Worm (Caenorhabditis elegans) whole organism, young adult: ENCODE measurements around the gene F26F4.2.
A peak's percentile ranks its signal among the peaks of the same experiment; 100 is the strongest.

Experiments
- B0336.3 ChIP-seq: fragments of 200-800 bp; sonication (Bioruptor generic); IDR thresholded peaks from 2 replicates; pipeline ENCODE4 v1.3.6; 2022; ENCODE audit warnings: missing genetic modification characterization, missing compliant biosample characterization
- C06A6.2 ChIP-seq: fragments of 200-800 bp; sonication (Bioruptor generic); conservative IDR thresholded peaks from 2 replicates; pipeline ENCODE4 v1.3.6; 2022; ENCODE audit warnings: missing genetic modification characterization, missing compliant biosample characterization
- D2030.7 ChIP-seq: fragments of 200-800 bp; sonication (Bioruptor generic); IDR thresholded peaks from 2 replicates; pipeline ENCODE4 v1.3.6; 2022; ENCODE audit warnings: missing genetic modification reagents, missing genetic modification characterization, missing compliant biosample characterization
- F33H1.4 ChIP-seq: fragments of 200-800 bp; sonication (Bioruptor generic); IDR thresholded peaks from 2 replicates; pipeline ENCODE4 v1.3.6; 2022; ENCODE audit warnings: missing genetic modification reagents, missing genetic modification characterization, missing compliant biosample characterization
- F52B5.7 ChIP-seq: sonication (generic microtip); optimal IDR thresholded peaks from 2 replicates; lab custom pipeline; 2016; ENCODE audit warnings: mild to moderate bottlenecking, missing genetic modification characterization, missing compliant biosample characterization
- F55B11.4 ChIP-seq: sonication (generic microtip); optimal IDR thresholded peaks from 2 replicates; lab custom pipeline; 2016; ENCODE audit warnings: missing compliant biosample characterization, missing genetic modification characterization, borderline replicate concordance; ENCODE audit not compliant: insufficient read depth
- K12H6.12 ChIP-seq: fragments of 200-800 bp; sonication (Bioruptor generic); optimal IDR thresholded peaks from 2 replicates; lab custom pipeline; 2018; ENCODE audit warnings: mild to moderate bottlenecking, missing genetic modification characterization, missing compliant biosample characterization
- Y53F4B.3 ChIP-seq: fragments of 200-800 bp; sonication (Bioruptor generic); IDR thresholded peaks from 2 replicates; pipeline ENCODE4 v1.3.6; 2022; ENCODE audit warnings: missing genetic modification reagents, missing genetic modification characterization, missing compliant biosample characterization
- Y67H2A.10 ChIP-seq: fragments of 200-800 bp; sonication (Bioruptor generic); conservative IDR thresholded peaks from 2 replicates; pipeline ENCODE4 v1.3.6; 2022; ENCODE audit warnings: missing genetic modification reagents, missing genetic modification characterization, missing compliant biosample characterization
- Y79H2A.3 ChIP-seq: fragments of 200-800 bp; sonication (Bioruptor generic); conservative IDR thresholded peaks from 2 replicates; pipeline ENCODE4 v1.3.6; 2022; ENCODE audit warnings: missing genetic modification reagents, missing genetic modification characterization, missing compliant biosample characterization
- Y95B8A.8 ChIP-seq: fragments of 200-800 bp; sonication (Bioruptor generic); IDR thresholded peaks from 2 replicates; pipeline ENCODE4 v1.3.6; 2022; ENCODE audit warnings: missing genetic modification reagents, missing genetic modification characterization, missing compliant biosample characterization
- ama-1 ChIP-seq, 3 experiments: fragments of 150-350 bp in 1 of 3; sonication (generic microtip) in 2 of 3; optimal IDR thresholded peaks; 2 replicates each; lab custom pipeline; 2014 to 2018; ENCODE audit warnings: missing biosample characterization in 2 of 3, missing genetic modification characterization in 2 of 3, missing genetic modification reagents in 2 of 3
- cebp-1 ChIP-seq, 2 experiments: fragments of 200-800 bp in 1 of 2; sonication (Bioruptor generic) in 1 of 2; sonication (generic microtip) in 1 of 2; IDR thresholded peaks in 1 of 2; optimal IDR thresholded peaks in 1 of 2; 2 replicates each; pipeline versions ENCODE4 v1.3.6 to Lab custom; 2017 to 2022; ENCODE audit warnings: missing compliant biosample characterization in 2 of 2, missing genetic modification characterization in 2 of 2, mild to moderate bottlenecking in 1 of 2, missing genetic modification reagents in 1 of 2, moderate library complexity in 1 of 2
- cebp-2 ChIP-seq: fragments of 200-800 bp; sonication (Bioruptor generic); IDR thresholded peaks from 2 replicates; pipeline ENCODE4 v1.3.6; 2022; ENCODE audit warnings: missing genetic modification characterization, missing compliant biosample characterization
- dpff-1 ChIP-seq: sonication (generic microtip); optimal IDR thresholded peaks from 2 replicates; lab custom pipeline; 2017; ENCODE audit warnings: mild to moderate bottlenecking, missing genetic modification characterization, missing compliant biosample characterization
- efl-1 ChIP-seq: fragments of 150-350 bp; optimal IDR thresholded peaks from 2 replicates; lab custom pipeline; 2014; ENCODE audit warnings: missing biosample characterization, missing genetic modification reagents, missing genetic modification characterization
- hlh-12 ChIP-seq: sonication (generic microtip); optimal IDR thresholded peaks from 2 replicates; lab custom pipeline; 2016; ENCODE audit warnings: missing genetic modification characterization, missing compliant biosample characterization
- hlh-26 ChIP-seq: fragments of 200-800 bp; sonication (Bioruptor generic); conservative IDR thresholded peaks from 2 replicates; pipeline ENCODE4 v1.3.6; 2022; ENCODE audit warnings: missing genetic modification reagents, missing genetic modification characterization, missing compliant biosample characterization
- lag-1 ChIP-seq: fragments of 200-800 bp; sonication (Bioruptor generic); IDR thresholded peaks from 2 replicates; pipeline ENCODE4 v1.3.6; 2022; ENCODE audit warnings: missing genetic modification reagents, missing genetic modification characterization, missing compliant biosample characterization
- let-526 ChIP-seq: fragments of 200-800 bp; sonication (Bioruptor generic); IDR thresholded peaks from 2 replicates; pipeline ENCODE4 v1.3.6; 2022; ENCODE audit warnings: missing genetic modification reagents, missing genetic modification characterization, missing compliant biosample characterization
- lin-35 ChIP-seq, 3 experiments: fragments of 150-350 bp in 2 of 3; sonication (generic microtip) in 1 of 3; optimal IDR thresholded peaks; 2 replicates each; lab custom pipeline; 2014 to 2018; ENCODE audit warnings: missing biosample characterization in 3 of 3, missing genetic modification characterization in 3 of 3, missing genetic modification reagents in 3 of 3
- lin-40 ChIP-seq: sonication (generic microtip); optimal IDR thresholded peaks from 2 replicates; lab custom pipeline; 2016; ENCODE audit warnings: missing genetic modification characterization, mild to moderate bottlenecking, missing compliant biosample characterization, missing genotype, missing genetic modification reagents
- lsl-1 ChIP-seq: fragments of 200-800 bp; sonication (Bioruptor generic); optimal IDR thresholded peaks from 2 replicates; lab custom pipeline; 2018; ENCODE audit warnings: mild to moderate bottlenecking, missing genetic modification characterization, moderate library complexity, missing compliant biosample characterization
- madf-8 ChIP-seq: fragments of 200-800 bp; sonication (Bioruptor generic); conservative IDR thresholded peaks from 2 replicates; pipeline ENCODE4 v1.3.6; 2022; ENCODE audit warnings: missing genetic modification reagents, missing genetic modification characterization, missing compliant biosample characterization
- mcd-1 ChIP-seq: fragments of 200-800 bp; sonication (Bioruptor generic); IDR thresholded peaks from 2 replicates; pipeline ENCODE4 v1.3.6; 2022; ENCODE audit warnings: missing genetic modification reagents, missing genetic modification characterization, missing compliant biosample characterization
- mel-28 ChIP-seq: sonication (generic microtip); optimal IDR thresholded peaks from 2 replicates; lab custom pipeline; 2016; ENCODE audit warnings: borderline replicate concordance, mild to moderate bottlenecking, missing genetic modification characterization, missing compliant biosample characterization
- mes-4 ChIP-seq: sonication (generic microtip); optimal IDR thresholded peaks from 2 replicates; lab custom pipeline; 2016; ENCODE audit warnings: missing genotype, missing genetic modification characterization, missing compliant biosample characterization
- mxl-1 ChIP-seq: sonication (generic microtip); optimal IDR thresholded peaks from 2 replicates; lab custom pipeline; 2016; ENCODE audit warnings: missing genetic modification characterization, missing compliant biosample characterization
- nhr-120 ChIP-seq: fragments of 200-800 bp; sonication (Bioruptor generic); IDR thresholded peaks from 2 replicates; pipeline ENCODE4 v1.3.6; 2022; ENCODE audit warnings: missing genetic modification characterization, missing compliant biosample characterization
- nhr-179 ChIP-seq: sonication (generic microtip); optimal IDR thresholded peaks from 2 replicates; lab custom pipeline; 2016; ENCODE audit warnings: mild to moderate bottlenecking, missing genetic modification characterization, missing compliant biosample characterization
- rcor-1 ChIP-seq: fragments of 200-800 bp; sonication (Bioruptor generic); IDR thresholded peaks from 2 replicates; pipeline ENCODE4 v1.3.6; 2022; ENCODE audit warnings: missing genetic modification reagents, missing genetic modification characterization, missing compliant biosample characterization
- sea-2 ChIP-seq: fragments of 200-800 bp; sonication (Bioruptor generic); IDR thresholded peaks from 2 replicates; pipeline ENCODE4 v1.3.6; 2022; ENCODE audit warnings: missing genetic modification characterization, missing compliant biosample characterization
- sptf-2 ChIP-seq: fragments of 200-800 bp; sonication (Bioruptor generic); optimal IDR thresholded peaks from 2 replicates; lab custom pipeline; 2018; ENCODE audit warnings: mild to moderate bottlenecking, missing genetic modification characterization, missing compliant biosample characterization
- tbx-9 ChIP-seq: sonication (generic microtip); optimal IDR thresholded peaks from 2 replicates; lab custom pipeline; 2016; ENCODE audit warnings: borderline replicate concordance, missing genetic modification characterization, inconsistent platforms, missing compliant biosample characterization
- unc-130 ChIP-seq: sonication (generic microtip); optimal IDR thresholded peaks from 2 replicates; lab custom pipeline; 2016; ENCODE audit warnings: missing genetic modification reagents, missing genetic modification characterization, missing compliant biosample characterization
- ztf-3 ChIP-seq: fragments of 200-800 bp; sonication (Bioruptor generic); optimal IDR thresholded peaks from 2 replicates; lab custom pipeline; 2018; ENCODE audit warnings: mild to moderate bottlenecking, missing genetic modification characterization, missing compliant biosample characterization

The F26F4.2 gene

ce11 chrIII:4930154-4930679 is 19.2 kb downstream of the F26F4.2 start, which contains the start of gene set-2 (continued):
- TF ChIP-seq nhr-120 (no peak), K12H6.12 (tag; lab: Kevin White, UChicago) (peak; percentile 59), mes-4 (tag; lab: Kevin White, UChicago) (no peak), Y53F4B.3 (GFP tag; lab: Robert Waterston, UW) (no peak), lin-35 (GFP tag; optimal IDR thresholded peaks at IDR 0.05; lab: Kevin White, UChicago) (peak; percentile 29 to 89 (median 79)), cebp-2 (GFP tag; lab: Robert Waterston, UW) (no peak), hlh-26 (GFP tag; lab: Robert Waterston, UW) (no peak), sptf-2 (GFP tag; lab: Kevin White, UChicago) (peak; percentile 84), cebp-1 (GFP tag; IDR thresholded peaks at IDR 0.05; lab: Robert Waterston, UW) (no peak), cebp-1 (tag; optimal IDR thresholded peaks at IDR 0.05; lab: Kevin White, UChicago) (peak; percentile 67), tbx-9 (tag; lab: Kevin White, UChicago) (no peak), lag-1 (GFP tag; lab: Robert Waterston, UW) (no peak), efl-1 (GFP tag; lab: Kevin White, UChicago) (peak; percentile 92), F55B11.4 (no peak), Y95B8A.8 (peak; percentile 89), mcd-1 (GFP tag; lab: Robert Waterston, UW) (peak; percentile 83), C06A6.2 (no peak), hlh-12 (tag; lab: Kevin White, UChicago) (no peak), F52B5.7 (no peak), lin-40 (tag; lab: Kevin White, UChicago) (peak; percentile 28), nhr-179 (tag; lab: Kevin White, UChicago) (no peak), Y79H2A.3 (no peak), D2030.7 (GFP tag; lab: Robert Waterston, UW) (peak; percentile 80), dpff-1 (no peak), madf-8 (peak; percentile 77), B0336.3 (GFP tag; lab: Robert Waterston, UW) (peak; percentile 63), ztf-3 (GFP tag; lab: Kevin White, UChicago) (no peak), Y67H2A.10 (GFP tag; lab: Robert Waterston, UW) (peak; percentile 45; the same call in 1 of the 2 replicates), unc-130 (peak; percentile 95), rcor-1 (GFP tag; lab: Robert Waterston, UW) (peak; percentile 81), let-526 (peak; percentile 86), mxl-1 (no peak), ama-1 (optimal IDR thresholded peaks at IDR 0.05; lab: Kevin White, UChicago) (no peak), ama-1 (GFP tag; optimal IDR thresholded peaks at IDR 0.05; lab: Kevin White, UChicago) (no peak), sea-2 (no peak), mel-28 (tag; lab: Kevin White, UChicago) (no peak)

ce11 chrIII:4932203-4932699 is 21.2 kb downstream of the F26F4.2 start, which contains the start of the genes C26E6.12 and eri-9:
TSS of gene C26E6.12 (minus strand) at chrIII:4932253.
TSS of gene eri-9 (plus strand) at chrIII:4932450.
- TF ChIP-seq unc-130 (no peak), Y95B8A.8 (no peak), nhr-179 (tag; lab: Kevin White, UChicago) (no peak), lsl-1 (peak; percentile 66), ztf-3 (GFP tag; lab: Kevin White, UChicago) (no peak), F33H1.4 (GFP tag; lab: Robert Waterston, UW) (peak; percentile 56; the same call in 1 of the 2 replicates)
- TF ChIP-seq, all 124 proteins: peak for 2
